Fruit fly (Drosophila melanogaster): ENCODE measurements around the gene Nup133.

Nup133 gene

DNA sequence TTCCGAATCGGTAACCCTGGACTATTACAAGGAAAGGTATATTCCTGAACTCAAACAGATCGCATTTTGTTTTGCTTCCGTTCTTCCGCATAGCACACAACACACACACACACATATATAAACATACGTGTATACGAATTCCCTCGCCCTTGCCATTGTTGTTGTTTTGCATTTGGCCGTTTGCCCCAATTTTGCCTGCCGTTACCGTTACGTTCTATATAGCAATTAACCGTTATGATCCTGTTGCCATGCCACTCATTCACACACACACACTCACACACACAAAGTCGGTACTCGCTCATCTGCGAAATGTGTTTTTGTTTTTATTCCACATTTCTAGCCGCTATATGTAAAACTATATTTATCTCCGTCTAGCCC, 37.0 kb downstream of the Nup133 start:
- TF ChIP-seq CG7271 (tag; optimal IDR thresholded peaks at IDR 0.05) (no peak), Eip74EF (GFP tag; optimal IDR thresholded peaks at IDR 0.05) (peak in 1 of 2 experiments; percentile 70), pum (GFP tag; optimal IDR thresholded peaks at IDR 0.05) (no peak), CG12942 (GFP tag; optimal IDR thresholded peaks at IDR 0.05) (no peak), cg (GFP tag; optimal IDR thresholded peaks at IDR 0.05) (peak; percentile 71), slp2 (GFP tag; optimal IDR thresholded peaks at IDR 0.05) (no peak), nerfin-1 (tag; optimal IDR thresholded peaks at IDR 0.05) (peak; percentile 41), Dfd (GFP tag; optimal IDR thresholded peaks at IDR 0.05) (no peak), CG33557 (GFP tag; optimal IDR thresholded peaks at IDR 0.05) (no peak), CG11456 (GFP tag; IDR thresholded peaks at IDR 0.05) (no peak), trem (tag; optimal IDR thresholded peaks at IDR 0.05) (no peak), sd (tag; optimal IDR thresholded peaks at IDR 0.05) (peak; percentile 28), CG7839 (tag; optimal IDR thresholded peaks at IDR 0.05) (no peak), CG32767 (GFP tag; IDR thresholded peaks at IDR 0.05) (no peak), CG8478 (optimal IDR thresholded peaks at IDR 0.05) (no peak), wek (GFP tag; optimal IDR thresholded peaks at IDR 0.05) (no peak), CG7963 (GFP tag; IDR thresholded peaks at IDR 0.05; ENCODE audit: partially characterized antibody) (no peak), HmgD (GFP tag; optimal IDR thresholded peaks at IDR 0.05) (peak; percentile 27), CG9876 (GFP tag; optimal IDR thresholded peaks at IDR 0.05) (no peak), CG4820 (GFP tag; optimal IDR thresholded peaks at IDR 0.05) (no peak)

DNA sequence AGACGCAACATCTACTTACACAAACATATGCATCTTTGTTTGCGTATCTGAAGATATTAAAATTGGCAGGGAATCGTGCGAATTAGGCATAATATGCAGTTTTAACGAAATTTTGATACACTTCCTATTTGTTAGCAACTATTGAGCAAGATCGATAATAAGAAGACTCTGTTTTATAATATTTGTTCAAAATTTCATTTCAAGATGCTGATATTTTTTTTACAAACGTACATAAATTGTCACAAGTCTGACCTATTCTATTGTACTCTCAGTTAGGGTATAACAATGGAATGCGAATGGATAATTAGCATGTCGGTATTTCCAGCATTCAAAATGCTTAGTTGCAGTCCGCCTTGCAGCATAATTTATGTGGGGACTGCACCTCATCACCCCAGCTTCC, 37.5 kb downstream of the Nup133 start:
- TF ChIP-seq scrt (GFP tag; optimal IDR thresholded peaks at IDR 0.05) (no peak), sd (tag; optimal IDR thresholded peaks at IDR 0.05) (peak; percentile 17), YL-1 (GFP tag; optimal IDR thresholded peaks at IDR 0.05) (no peak), CG14441 (GFP tag; IDR thresholded peaks at IDR 0.05) (peak; percentile 32; the same call in 1 of the 2 replicates), CG11247 (GFP tag; IDR thresholded peaks at IDR 0.05) (0 out of 2 replicates have a peak, but pooled peaks have one; percentile 27), CG18764 (GFP tag; optimal IDR thresholded peaks at IDR 0.05) (no peak), jigr1 (GFP tag; IDR thresholded peaks at IDR 0.05) (no peak), CG34224 (GFP tag; IDR thresholded peaks at IDR 0.05; ENCODE audit: partially characterized antibody) (no peak), Rfx (GFP tag; IDR thresholded peaks at IDR 0.05) (peak; percentile 53), Tbp (GFP tag; optimal IDR thresholded peaks at IDR 0.05) (no peak), mam (GFP tag; optimal IDR thresholded peaks at IDR 0.05) (peak; percentile 7), CG31224 (GFP tag; IDR thresholded peaks at IDR 0.05) (0 out of 2 replicates have a peak, but pooled peaks have one; percentile 12), vnd (GFP tag; IDR thresholded peaks at IDR 0.05; ENCODE audit: partially characterized antibody) (no peak), ssp (GFP tag; IDR thresholded peaks at IDR 0.05) (peak; percentile 28; the same call in 1 of the 2 replicates), CG17359 (tag; optimal IDR thresholded peaks at IDR 0.05) (peak; percentile 13), tup (GFP tag; optimal IDR thresholded peaks at IDR 0.05) (no peak), tgo (GFP tag; IDR thresholded peaks at IDR 0.05) (peak; percentile 46; the same call in 1 of the 3 replicates), salm (tag; optimal IDR thresholded peaks at IDR 0.05) (no peak), so (GFP tag; IDR thresholded peaks at IDR 0.05) (no peak), Pdp1 (GFP tag; optimal IDR thresholded peaks at IDR 0.05) (peak in 1 of 2 experiments; percentile 9), NK7.1 (GFP tag; optimal IDR thresholded peaks at IDR 0.05) (no peak), Neu2 (GFP tag; optimal IDR thresholded peaks at IDR 0.05; ENCODE audit: borderline replicate concordance) (no peak), fd96Cb (tag; optimal IDR thresholded peaks at IDR 0.05) (no peak), Fer1 (GFP tag; optimal IDR thresholded peaks at IDR 0.05) (no peak), Med (GFP tag) (peak; percentile 65), NFAT (GFP tag; IDR thresholded peaks at IDR 0.05) (0 out of 2 replicates have a peak, but pooled peaks have one; percentile 23), pan (optimal IDR thresholded peaks at IDR 0.05) (no peak), pan (GFP tag; optimal IDR thresholded peaks at IDR 0.05 in 1 of 2, IDR thresholded peaks at IDR 0.05 in 1 of 2) (peak in 1 of 2 experiments; percentile 75), ase (GFP tag; IDR thresholded peaks at IDR 0.05) (peak; percentile 41; the same call in 1 of the 3 replicates), toy (GFP tag; IDR thresholded peaks at IDR 0.05) (no peak), pb (GFP tag; optimal IDR thresholded peaks at IDR 0.05) (no peak), prd (optimal IDR thresholded peaks at IDR 0.05) (no peak), prd (GFP tag; IDR thresholded peaks at IDR 0.05) (peak; percentile 32; the same call in 1 of the 3 replicates)
